Fruit fly (Drosophila melanogaster) whole organism, prepupa: ENCODE data around the gene PGRP-LF.

Source experiments
- Blimp-1 ChIP-seq: fragments of 200-800 bp; sonication (Bioruptor generic); optimal IDR thresholded peaks from 3 replicates; lab custom pipeline; 2017; ENCODE audit warnings: missing biosample characterization, missing genetic modification characterization, mild to moderate bottlenecking, moderate library complexity, missing genetic modification reagents
- CG10631 ChIP-seq: fragments of 200-800 bp; sonication (Bioruptor generic); optimal IDR thresholded peaks from 2 replicates; lab custom pipeline; 2016; ENCODE audit warnings: missing biosample characterization, missing genetic modification characterization
- CG11762 ChIP-seq: fragments of 200-800 bp; sonication (Bioruptor generic); optimal IDR thresholded peaks from 3 replicates; lab custom pipeline; 2016; ENCODE audit warnings: missing biosample characterization, missing genetic modification characterization; ENCODE audit not compliant: insufficient read depth
- CG16779 ChIP-seq: fragments of 200-800 bp; sonication (Bioruptor generic); optimal IDR thresholded peaks from 3 replicates; lab custom pipeline; 2017; ENCODE audit warnings: missing biosample characterization, mild to moderate bottlenecking, missing genetic modification characterization
- CG34406 ChIP-seq: fragments of 200-800 bp; sonication (Bioruptor generic); optimal IDR thresholded peaks from 3 replicates; lab custom pipeline; 2016; ENCODE audit warnings: missing biosample characterization, missing genetic modification characterization
- CG3919 ChIP-seq: fragments of 200-800 bp; sonication (Bioruptor generic); optimal IDR thresholded peaks from 3 replicates; lab custom pipeline; 2016; ENCODE audit warnings: missing biosample characterization, missing genetic modification characterization
- Eip75B ChIP-seq: fragments of 200-800 bp; sonication (Bioruptor generic); optimal IDR thresholded peaks from 3 replicates; lab custom pipeline; 2016; ENCODE audit warnings: missing biosample characterization, missing genetic modification characterization
- Lpt ChIP-seq: fragments of 200-800 bp; sonication (Bioruptor generic); optimal IDR thresholded peaks from 3 replicates; lab custom pipeline; 2016; ENCODE audit warnings: missing biosample characterization, missing genetic modification characterization
- OdsH ChIP-seq: fragments of 200-800 bp; sonication (Bioruptor generic); optimal IDR thresholded peaks from 3 replicates; lab custom pipeline; 2016; ENCODE audit warnings: missing biosample characterization, missing genetic modification characterization
- acj6 ChIP-seq: fragments of 200-800 bp; sonication (Bioruptor generic); optimal IDR thresholded peaks from 3 replicates; lab custom pipeline; 2016; ENCODE audit warnings: missing biosample characterization, missing genetic modification characterization
- cyc ChIP-seq: fragments of 200-800 bp; sonication (Bioruptor generic); optimal IDR thresholded peaks from 3 replicates; lab custom pipeline; 2016; ENCODE audit warnings: missing biosample characterization, missing genetic modification characterization
- fd59A ChIP-seq: fragments of 200-800 bp; sonication (Bioruptor generic); optimal IDR thresholded peaks from 2 replicates; lab custom pipeline; 2017; ENCODE audit warnings: missing biosample characterization, mild to moderate bottlenecking, missing genetic modification characterization, missing genetic modification reagents
- fkh ChIP-seq: fragments of 200-800 bp; sonication (Bioruptor generic); optimal IDR thresholded peaks from 3 replicates; lab custom pipeline; 2017; ENCODE audit warnings: missing biosample characterization, mild to moderate bottlenecking, missing genetic modification characterization, moderate library complexity
- pdm3 ChIP-seq: fragments of 200-800 bp; sonication (Bioruptor generic); optimal IDR thresholded peaks from 3 replicates; lab custom pipeline; 2016; ENCODE audit warnings: missing biosample characterization, missing genetic modification characterization

DNA sequence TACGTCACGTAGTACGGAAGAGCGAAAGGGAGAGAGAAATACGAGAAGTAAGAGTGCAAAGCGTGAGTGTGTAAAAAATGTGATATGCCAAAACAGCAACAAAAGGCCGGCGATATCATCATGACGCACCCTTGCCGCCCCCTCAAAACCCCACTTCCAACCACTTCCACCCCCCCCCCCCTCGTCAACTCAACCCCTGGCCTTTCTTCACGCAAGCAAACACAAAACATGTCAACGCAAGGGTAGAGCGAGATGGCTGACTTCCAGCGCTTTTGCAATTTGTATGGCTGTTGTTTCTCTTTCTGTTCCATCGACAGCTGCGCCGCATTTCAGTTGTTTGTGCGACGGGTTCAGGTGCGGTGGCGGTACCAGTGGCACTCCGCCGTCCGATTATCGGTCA, 13.7 kb upstream of the PGRP-LF start:
- TF ChIP-seq CG10631, result no peak
- TF ChIP-seq CG34406, result no peak
- no peak for TF ChIP-seq acj6 (GFP tag; lab: Kevin White, UChicago)
- peak; percentile 30 for TF ChIP-seq Blimp-1 (GFP tag; lab: Kevin White, UChicago)
- peak; percentile 32 for TF ChIP-seq CG3919 (GFP tag; lab: Kevin White, UChicago)
- no peak for TF ChIP-seq Eip75B (GFP tag; lab: Kevin White, UChicago)
- no peak for TF ChIP-seq OdsH (GFP tag; lab: Kevin White, UChicago)
- TF ChIP-seq fkh (GFP tag; lab: Kevin White, UChicago), result peak; percentile 62
- TF ChIP-seq Lpt (GFP tag; lab: Kevin White, UChicago), result peak; percentile 64
- TF ChIP-seq pdm3 (GFP tag; lab: Kevin White, UChicago), result no peak
- peak; percentile 68 for TF ChIP-seq CG16779 (tag; lab: Kevin White, UChicago)
- no peak for TF ChIP-seq fd59A
- TF ChIP-seq cyc (GFP tag; lab: Kevin White, UChicago), result no peak
- TF ChIP-seq CG11762 (GFP tag; lab: Kevin White, UChicago), result no peak
